Fruit fly (Drosophila melanogaster) whole organism, embryonic: Measurements from ENCODE around the gene EMC5.
A peak's percentile ranks its signal among the peaks of the same experiment; 100 is the strongest.

Experiments
- ATbp ChIP-seq: fragments of 200-800 bp; sonication (Bioruptor generic); optimal IDR thresholded peaks from 2 replicates; lab custom pipeline; 2017; ENCODE audit warnings: missing biosample characterization, mild to moderate bottlenecking, missing genetic modification characterization, missing genetic modification reagents
- Antp ChIP-seq: fragments of 200-800 bp; sonication (Bioruptor generic); optimal IDR thresholded peaks from 3 replicates; lab custom pipeline; 2016; ENCODE audit warnings: missing biosample characterization, missing genetic modification characterization
- BEAF-32 ChIP-seq: fragments of 200-800 bp; sonication (Bioruptor generic); optimal IDR thresholded peaks from 3 replicates; lab custom pipeline; 2017; ENCODE audit warnings: missing biosample characterization, missing genetic modification characterization, mild to moderate bottlenecking, moderate library complexity, missing genetic modification reagents
- CG10565 ChIP-seq: fragments of 200-800 bp; sonication (Bioruptor generic); optimal IDR thresholded peaks from 3 replicates; lab custom pipeline; 2016; ENCODE audit warnings: missing biosample characterization, mild to moderate bottlenecking, missing genetic modification characterization
- CG10979 ChIP-seq: fragments of 200-800 bp; sonication (Bioruptor generic); optimal IDR thresholded peaks from 2 replicates; lab custom pipeline; 2018; ENCODE audit warnings: missing biosample characterization, mild to moderate bottlenecking, missing genetic modification characterization, moderate library complexity
- CG17612 ChIP-seq: fragments of 200-800 bp; sonication (Bioruptor generic); IDR thresholded peaks from 2 replicates; pipeline ENCODE4 v1.3.6; 2022; ENCODE audit warnings: missing biosample characterization, missing genetic modification characterization
- CG2120 ChIP-seq: fragments of 200-800 bp; sonication (Bioruptor generic); optimal IDR thresholded peaks from 3 replicates; lab custom pipeline; 2016; ENCODE audit warnings: missing biosample characterization, missing genetic modification characterization
- CG2129 ChIP-seq: fragments of 200-800 bp; sonication (Bioruptor generic); IDR thresholded peaks from 2 replicates; pipeline ENCODE4 v1.3.6; 2022; ENCODE audit warnings: missing biosample characterization, missing genetic modification characterization; ENCODE audit not compliant: partially characterized antibody
- CG2875 ChIP-seq: fragments of 200-800 bp; sonication (Bioruptor generic); optimal IDR thresholded peaks from 2 replicates; lab custom pipeline; 2017; ENCODE audit warnings: missing biosample characterization, mild to moderate bottlenecking, missing genetic modification characterization, missing genetic modification reagents
- CG3407 ChIP-seq: fragments of 200-800 bp; sonication (Bioruptor generic); optimal IDR thresholded peaks from 2 replicates; lab custom pipeline; 2018; ENCODE audit warnings: missing biosample characterization, mild to moderate bottlenecking, missing genetic modification characterization
- CG3838 ChIP-seq: fragments of 200-800 bp; sonication (Bioruptor generic); optimal IDR thresholded peaks from 3 replicates; lab custom pipeline; 2016; ENCODE audit warnings: missing biosample characterization, missing genetic modification characterization
- CG4854 ChIP-seq: fragments of 200-800 bp; sonication (Bioruptor generic); optimal IDR thresholded peaks from 2 replicates; lab custom pipeline; 2016; ENCODE audit warnings: missing biosample characterization, missing genetic modification characterization, inconsistent platforms
- CG6683 ChIP-seq: fragments of 200-800 bp; sonication (Bioruptor generic); optimal IDR thresholded peaks from 2 replicates; lab custom pipeline; 2017; ENCODE audit warnings: missing biosample characterization, mild to moderate bottlenecking, missing genetic modification characterization, missing genetic modification reagents
- CG6854 ChIP-seq: fragments of 200-800 bp; sonication (Bioruptor generic); optimal IDR thresholded peaks from 3 replicates; lab custom pipeline; 2017; ENCODE audit warnings: missing biosample characterization, mild to moderate bottlenecking, missing genetic modification characterization
- CG7271 ChIP-seq: fragments of 200-800 bp; sonication (Bioruptor generic); optimal IDR thresholded peaks from 2 replicates; lab custom pipeline; 2018; ENCODE audit warnings: missing biosample characterization, mild to moderate bottlenecking, missing genetic modification characterization, moderate library complexity
- CG7556 ChIP-seq: fragments of 200-800 bp; sonication (Bioruptor generic); optimal IDR thresholded peaks from 2 replicates; lab custom pipeline; 2017; ENCODE audit warnings: missing biosample characterization, mild to moderate bottlenecking, missing genetic modification characterization
- CoRest ChIP-seq: fragments of 200-800 bp; sonication (Bioruptor generic); optimal IDR thresholded peaks from 3 replicates; lab custom pipeline; 2018; ENCODE audit warnings: missing biosample characterization, mild to moderate bottlenecking, missing genetic modification characterization, moderate library complexity
- CrebB ChIP-seq: fragments of 200-800 bp; sonication (Bioruptor generic); optimal IDR thresholded peaks from 3 replicates; lab custom pipeline; 2018; ENCODE audit warnings: missing biosample characterization, mild to moderate bottlenecking, missing genetic modification characterization
- HLH4C ChIP-seq: fragments of 200-800 bp; sonication (Bioruptor generic); IDR thresholded peaks from 3 replicates; pipeline ENCODE4 v1.3.6; 2022; ENCODE audit warnings: missing biosample characterization, missing genetic modification characterization; ENCODE audit not compliant: partially characterized antibody
- HmgD ChIP-seq: fragments of 200-800 bp; sonication (Bioruptor generic); optimal IDR thresholded peaks from 3 replicates; lab custom pipeline; 2016; ENCODE audit warnings: missing biosample characterization, missing genetic modification characterization
- Lim3 ChIP-seq: fragments of 200-800 bp; sonication (Bioruptor generic); IDR thresholded peaks from 2 replicates; pipeline ENCODE4 v1.3.6; 2022; ENCODE audit warnings: missing biosample characterization, missing genetic modification characterization
- Myb ChIP-seq: fragments of 200-800 bp; sonication (Bioruptor generic); optimal IDR thresholded peaks from 2 replicates; lab custom pipeline; 2016; ENCODE audit warnings: missing biosample characterization, missing genetic modification characterization
- Oli ChIP-seq: fragments of 200-800 bp; sonication (Bioruptor generic); optimal IDR thresholded peaks from 2 replicates; lab custom pipeline; 2018; ENCODE audit warnings: missing biosample characterization, mild to moderate bottlenecking, missing genetic modification characterization, moderate library complexity
- Six4 ChIP-seq: fragments of 200-800 bp; sonication (Bioruptor generic); optimal IDR thresholded peaks from 2 replicates; lab custom pipeline; 2016; ENCODE audit warnings: missing biosample characterization, missing genetic modification characterization
- Sry-β ChIP-seq: fragments of 200-800 bp; sonication (Bioruptor generic); optimal IDR thresholded peaks from 2 replicates; lab custom pipeline; 2018; ENCODE audit warnings: missing biosample characterization, mild to moderate bottlenecking, missing genetic modification characterization, moderate library complexity
- bab2 ChIP-seq: fragments of 200-800 bp; sonication (Bioruptor generic); optimal IDR thresholded peaks from 2 replicates; lab custom pipeline; 2016; ENCODE audit warnings: missing biosample characterization, missing genetic modification characterization
- caup ChIP-seq: fragments of 200-800 bp; sonication (Bioruptor generic); optimal IDR thresholded peaks from 3 replicates; lab custom pipeline; 2017; ENCODE audit warnings: missing biosample characterization, mild to moderate bottlenecking, missing genetic modification characterization, moderate library complexity; ENCODE audit not compliant: severe bottlenecking
- chinmo ChIP-seq: fragments of 200-800 bp; sonication (Bioruptor generic); IDR thresholded peaks from 4 replicates; pipeline ENCODE4 v1.3.6; 2022; ENCODE audit warnings: missing biosample characterization, missing genetic modification characterization; ENCODE audit not compliant: partially characterized antibody
- crc ChIP-seq: fragments of 200-800 bp; sonication (Bioruptor generic); optimal IDR thresholded peaks from 2 replicates; lab custom pipeline; 2016; ENCODE audit warnings: missing biosample characterization, missing genetic modification characterization
- dan ChIP-seq: fragments of 200-800 bp; sonication (Bioruptor generic); IDR thresholded peaks from 2 replicates; pipeline ENCODE4 v1.3.6; 2022; ENCODE audit warnings: missing biosample characterization, missing genetic modification characterization
- fu2 ChIP-seq: fragments of 200-800 bp; sonication (Bioruptor generic); optimal IDR thresholded peaks from 2 replicates; lab custom pipeline; 2016; ENCODE audit warnings: missing biosample characterization, missing genetic modification characterization
- gfzf ChIP-seq: fragments of 200-800 bp; sonication (Bioruptor generic); optimal IDR thresholded peaks from 2 replicates; lab custom pipeline; 2016; ENCODE audit warnings: missing biosample characterization, mild to moderate bottlenecking, missing genetic modification characterization, moderate library complexity
- lola ChIP-seq, 3 experiments: fragments of >200 bp in 2 of 3; fragments of 200-800 bp in 1 of 3; sonication (Bioruptor generic) in 1 of 3; optimal IDR thresholded peaks; 2 replicates each; lab custom pipeline; 2017 to 2019; ENCODE audit warnings: missing biosample characterization in 3 of 3, missing genetic modification characterization in 3 of 3, mild to moderate bottlenecking in 1 of 3, moderate library complexity in 1 of 3
- mirr ChIP-seq: fragments of 200-800 bp; sonication (Bioruptor generic); optimal IDR thresholded peaks from 3 replicates; lab custom pipeline; 2018; ENCODE audit warnings: missing biosample characterization, mild to moderate bottlenecking, missing genetic modification characterization
- oc ChIP-seq: fragments of 200-800 bp; sonication (Bioruptor generic); optimal IDR thresholded peaks from 2 replicates; lab custom pipeline; 2018; ENCODE audit warnings: missing biosample characterization, mild to moderate bottlenecking, missing genetic modification characterization, moderate library complexity
- onecut ChIP-seq: fragments of 200-800 bp; sonication (Bioruptor generic); IDR thresholded peaks from 2 replicates; pipeline ENCODE4 v1.3.6; 2022; ENCODE audit warnings: missing biosample characterization, missing genetic modification characterization
- pfk ChIP-seq: fragments of 200-800 bp; sonication (Bioruptor generic); optimal IDR thresholded peaks from 2 replicates; lab custom pipeline; 2018; ENCODE audit warnings: missing biosample characterization, mild to moderate bottlenecking, missing genetic modification characterization, moderate library complexity
- phol ChIP-seq: fragments of 200-800 bp; sonication (Bioruptor generic); optimal IDR thresholded peaks from 3 replicates; lab custom pipeline; 2018; ENCODE audit warnings: missing biosample characterization, mild to moderate bottlenecking, missing genetic modification characterization, moderate library complexity
- psq ChIP-seq: fragments of 200-800 bp; sonication (Bioruptor generic); optimal IDR thresholded peaks from 2 replicates; lab custom pipeline; 2017; ENCODE audit warnings: missing biosample characterization, missing genetic modification characterization
- sc ChIP-seq, 3 experiments: fragments of >200 bp in 2 of 3; fragments of 200-800 bp in 1 of 3; sonication (Bioruptor generic) in 1 of 3; optimal IDR thresholded peaks; 2 replicates in 2 of 3; 3 replicates in 1 of 3; lab custom pipeline; 2017; ENCODE audit warnings: mild to moderate bottlenecking in 1 of 3, missing biosample characterization in 1 of 3, missing genetic modification characterization in 1 of 3, missing genetic modification reagents in 1 of 3
- shn ChIP-seq: fragments of 200-800 bp; sonication (Bioruptor generic); optimal IDR thresholded peaks from 3 replicates; lab custom pipeline; 2016; ENCODE audit warnings: missing biosample characterization, missing genetic modification characterization
- sima ChIP-seq: fragments of 200-800 bp; sonication (Bioruptor generic); optimal IDR thresholded peaks from 2 replicates; lab custom pipeline; 2016; ENCODE audit warnings: missing biosample characterization, missing genetic modification characterization
- slou ChIP-seq: fragments of 200-800 bp; sonication (Bioruptor generic); optimal IDR thresholded peaks from 3 replicates; lab custom pipeline; 2016; ENCODE audit warnings: missing biosample characterization, missing genetic modification characterization
- slp2 ChIP-seq: fragments of 200-800 bp; sonication (Bioruptor generic); optimal IDR thresholded peaks from 2 replicates; lab custom pipeline; 2016; ENCODE audit warnings: missing biosample characterization, missing genetic modification characterization
- so ChIP-seq: fragments of 200-800 bp; sonication (Bioruptor generic); IDR thresholded peaks from 3 replicates; pipeline ENCODE4 v1.3.6; 2022; ENCODE audit warnings: missing biosample characterization, missing genetic modification characterization
- trem ChIP-seq: fragments of 200-800 bp; optimal IDR thresholded peaks from 3 replicates; lab custom pipeline; 2019; ENCODE audit warnings: missing biosample characterization, mild to moderate bottlenecking, missing genetic modification characterization, moderate library complexity

The EMC5 gene

DNA sequence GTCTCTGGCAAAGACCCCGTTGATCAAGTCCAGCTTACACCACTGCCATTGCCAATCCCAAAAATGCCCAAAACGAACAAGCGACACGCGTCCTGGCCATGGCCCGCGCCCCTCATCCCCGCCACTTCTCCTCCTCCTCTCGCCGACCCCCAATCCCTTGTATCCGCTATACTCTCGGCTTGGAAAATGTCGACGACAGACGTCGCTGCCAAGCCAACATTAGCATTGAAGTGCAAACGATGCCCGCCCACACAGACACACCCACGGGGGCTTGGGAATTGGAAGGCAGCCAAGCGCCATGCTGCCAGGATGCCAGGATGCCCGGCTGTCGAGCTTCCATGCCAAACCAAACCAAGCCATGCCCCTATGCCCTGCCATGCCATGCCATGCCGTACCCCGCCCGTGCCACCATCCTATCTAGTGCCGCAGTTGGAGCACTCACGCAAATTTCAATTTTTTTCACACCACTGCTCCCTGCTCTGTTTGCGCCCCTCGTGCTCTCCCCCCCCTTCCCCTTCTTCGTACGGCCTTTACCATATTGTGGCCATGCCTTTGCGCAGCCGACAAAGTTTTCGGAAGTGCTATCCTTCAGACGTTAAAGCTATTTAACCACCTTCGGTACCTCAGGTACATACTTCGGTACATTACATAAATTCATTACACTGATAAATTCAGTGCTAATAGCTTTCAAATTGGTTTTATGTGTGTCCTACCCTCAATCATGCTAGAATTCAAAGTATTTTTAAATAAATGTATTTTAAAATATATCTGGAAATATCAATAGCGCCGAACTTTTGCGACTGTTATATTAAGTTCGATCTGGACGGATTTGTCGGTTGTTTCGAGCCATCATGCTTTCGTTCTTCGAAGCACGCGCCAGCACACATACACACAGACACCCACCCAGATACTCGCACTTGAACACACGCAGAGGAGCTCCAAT, 34.0 kb downstream of the EMC5 start (continued):
- peak; percentile 58 for TF ChIP-seq CG3407 (GFP tag; lab: Kevin White, UChicago)
- no peak for TF ChIP-seq CG10565 (GFP tag; lab: Kevin White, UChicago)
- no peak for TF ChIP-seq CG3838
- peak; percentile 76 for TF ChIP-seq CG2120 (GFP tag; lab: Kevin White, UChicago)
- peak; percentile 49 for TF ChIP-seq mirr (GFP tag; lab: Kevin White, UChicago)
- TF ChIP-seq shn (GFP tag; lab: Kevin White, UChicago) = peak; percentile 49
- TF ChIP-seq HLH4C (GFP tag; lab: Robert Waterston, UW) = no peak
- peak; percentile 88 for TF ChIP-seq Oli
- TF ChIP-seq CG2875 (GFP tag; lab: Kevin White, UChicago) = peak; percentile 68
- TF ChIP-seq CG4854 (GFP tag; lab: Kevin White, UChicago) = peak; percentile 17
- TF ChIP-seq crc (GFP tag; lab: Kevin White, UChicago) = no peak
- TF ChIP-seq oc = peak; percentile 52
- TF ChIP-seq Six4 (GFP tag; lab: Kevin White, UChicago) = peak; percentile 1
- TF ChIP-seq CG17612 (GFP tag; lab: Robert Waterston, UW) = no peak
- peak in 1 of 3 experiments; percentile 76 for TF ChIP-seq lola (GFP tag; optimal IDR thresholded peaks at IDR 0.05; lab: Kevin White, UChicago)
- TF ChIP-seq onecut (GFP tag; lab: Robert Waterston, UW) = peak; percentile 55
- peak; percentile 9 for TF ChIP-seq trem
- peak; percentile 93 for TF ChIP-seq CG7556 (GFP tag; lab: Kevin White, UChicago)
- TF ChIP-seq slp2 (GFP tag; lab: Kevin White, UChicago) = peak; percentile 30
- peak; percentile 75 for TF ChIP-seq CG10979
- TF ChIP-seq so = peak; percentile 78; the same call in 2 of the 3 replicates
- TF ChIP-seq gfzf (GFP tag; lab: Kevin White, UChicago) = no peak
- TF ChIP-seq sima = no peak
- peak; percentile 73 for TF ChIP-seq CG6854 (GFP tag; lab: Kevin White, UChicago)
- TF ChIP-seq sc (optimal IDR thresholded peaks at IDR 0.05; lab: Kevin White, UChicago) = no peak
- TF ChIP-seq sc (GFP tag; optimal IDR thresholded peaks at IDR 0.05; lab: Kevin White, UChicago) = peak; percentile 80
- TF ChIP-seq BEAF-32 (GFP tag; lab: Kevin White, UChicago) = no peak
- TF ChIP-seq bab2 = peak; percentile 39
- TF ChIP-seq caup (GFP tag; lab: Kevin White, UChicago) = peak; percentile 74
- peak; percentile 63 for TF ChIP-seq CG6683 (GFP tag; lab: Kevin White, UChicago)
- no peak for TF ChIP-seq Sry-β (GFP tag; lab: Kevin White, UChicago)
- TF ChIP-seq Lim3 (GFP tag; lab: Robert Waterston, UW) = no peak
- TF ChIP-seq psq (GFP tag; lab: Kevin White, UChicago) = no peak
- no peak for TF ChIP-seq HmgD (GFP tag; lab: Kevin White, UChicago)
- TF ChIP-seq slou (GFP tag; lab: Kevin White, UChicago) = peak; percentile 27
- TF ChIP-seq fu2 (GFP tag; lab: Kevin White, UChicago) = peak; percentile 4
- peak; percentile 42 for TF ChIP-seq Antp (GFP tag; lab: Kevin White, UChicago)
- TF ChIP-seq CG2129 (GFP tag; lab: Robert Waterston, UW) = no peak
- TF ChIP-seq Myb = peak; percentile 24
- TF ChIP-seq pfk (GFP tag; lab: Kevin White, UChicago) = no peak
- TF ChIP-seq phol (tag; lab: Kevin White, UChicago) = peak; percentile 76
- no peak for TF ChIP-seq CG7271 (tag; lab: Kevin White, UChicago)
- peak; percentile 65 for TF ChIP-seq CrebB (tag; lab: Kevin White, UChicago)
- 0 out of 4 replicates have a peak, but pooled peaks have one; percentile 51 for TF ChIP-seq chinmo (GFP tag; lab: Robert Waterston, UW)
- TF ChIP-seq CoRest = peak; percentile 89
- TF ChIP-seq dan (GFP tag; lab: Robert Waterston, UW) = no peak
- TF ChIP-seq ATbp (GFP tag; lab: Kevin White, UChicago) = peak; percentile 82
